Fruit fly (Drosophila melanogaster): Measurements from ENCODE around the gene Nph.

Nph gene

dm6 chr3R:30022452-30023028 lies 17.9 kb upstream of the Nph start, which contains the start of the genes RpS28a and Axn:
Gene RpS28a, minus strand, starts transcription at chr3R:30022648.
Gene Axn, plus strand, starts transcription at chr3R:30022842.
- no peak for TF ChIP-seq CG17801 (GFP tag; optimal IDR thresholded peaks at IDR 0.05; ENCODE audit: partially characterized antibody)

dm6 chr3R:30021559-30022451 lies 17.1 kb upstream of the Nph start, which contains the start of gene Mgat2:
Gene Mgat2, minus strand, starts transcription at chr3R:30022221.
- TF ChIP-seq CG17801 (GFP tag; optimal IDR thresholded peaks at IDR 0.05; ENCODE audit: partially characterized antibody), result peak; percentile 36

- no peak for TF ChIP-seq CG17801 (GFP tag; optimal IDR thresholded peaks at IDR 0.05; ENCODE audit: partially characterized antibody)
These were observed 16.3 kb upstream of the Nph start for dm6 chr3R:30021009-30021408.

dm6 chr3R:30014977-30015514 lies 10.4 kb upstream of the Nph start, which contains the start of gene CG7920:
Gene CG7920, minus strand, starts transcription at chr3R:30015284.
- TF ChIP-seq CG17801 (GFP tag; optimal IDR thresholded peaks at IDR 0.05; ENCODE audit: partially characterized antibody), result peak; percentile 60

- no peak for TF ChIP-seq CG17801 (GFP tag; optimal IDR thresholded peaks at IDR 0.05; ENCODE audit: partially characterized antibody)
These were observed 9.8 kb upstream of the Nph start for dm6 chr3R:30014480-30014879.

dm6 chr3R:30013909-30014308 lies 9.2 kb upstream of the Nph start:
- no peak for TF ChIP-seq CG17801 (GFP tag; optimal IDR thresholded peaks at IDR 0.05; ENCODE audit: partially characterized antibody)

dm6 chr3R:30012602-30013489 lies 8.2 kb upstream of the Nph start:
- no peak for TF ChIP-seq CG17801 (GFP tag; optimal IDR thresholded peaks at IDR 0.05; ENCODE audit: partially characterized antibody)

- TF ChIP-seq CG17801 (GFP tag; optimal IDR thresholded peaks at IDR 0.05; ENCODE audit: partially characterized antibody), result no peak
These were observed 4.5 kb upstream of the Nph start, which contains the start of gene CG7912 for dm6 chr3R:30009173-30009572. Gene CG7912, minus strand, starts transcription at chr3R:30009189.

- TF ChIP-seq CG17801 (GFP tag; optimal IDR thresholded peaks at IDR 0.05; ENCODE audit: partially characterized antibody), result no peak
These were observed 795 bp upstream of the Nph start for dm6 chr3R:30005332-30005979.

dm6 chr3R:30000286-30000685 lies 4.4 kb downstream of the Nph start, which contains the start of gene Tace:
Gene Tace, plus strand, starts transcription at chr3R:30000530.
- TF ChIP-seq CG17801 (GFP tag; optimal IDR thresholded peaks at IDR 0.05; ENCODE audit: partially characterized antibody), result no peak

dm6 chr3R:29999495-29999894 lies 5.2 kb downstream of the Nph start, which contains the start of gene CG34298:
Gene CG34298, plus strand, starts transcription at chr3R:29999795.
- no peak for TF ChIP-seq CG17801 (GFP tag; optimal IDR thresholded peaks at IDR 0.05; ENCODE audit: partially characterized antibody)

- TF ChIP-seq CG17801 (GFP tag; optimal IDR thresholded peaks at IDR 0.05; ENCODE audit: partially characterized antibody), result peak; percentile 36
These were observed 6.9 kb downstream of the Nph start, which contains the start of the genes CG15525 and CG11504 for dm6 chr3R:29997607-29998236. Gene CG15525, minus strand, starts transcription at chr3R:29997676. Gene CG11504, plus strand, starts transcription at chr3R:29997900.

dm6 chr3R:29995035-29995434 lies 9.6 kb downstream of the Nph start, which contains the start of the genes CG7903 and Sas-6:
Gene CG7903, minus strand, starts transcription at chr3R:29995231.
Gene Sas-6, plus strand, starts transcription at chr3R:29995357.
- TF ChIP-seq CG17801 (GFP tag; optimal IDR thresholded peaks at IDR 0.05; ENCODE audit: partially characterized antibody), result peak; percentile 1

Measured in ovary, adult (tissue).